Fruit fly (Drosophila melanogaster) whole organism, prepupa: ENCODE measurements around the gene Kebab.

Experiments used
- Ets21C ChIP-seq: fragments of 200-800 bp; sonication (Bioruptor generic); optimal IDR thresholded peaks from 3 replicates; lab custom pipeline; 2016; ENCODE audit warnings: missing biosample characterization, missing genetic modification characterization
- Lpt ChIP-seq: fragments of 200-800 bp; sonication (Bioruptor generic); optimal IDR thresholded peaks from 3 replicates; lab custom pipeline; 2016; ENCODE audit warnings: missing biosample characterization, missing genetic modification characterization
- Sox102F ChIP-seq: fragments of 200-800 bp; sonication (Bioruptor generic); optimal IDR thresholded peaks from 2 replicates; lab custom pipeline; 2016; ENCODE audit warnings: missing biosample characterization, mild to moderate bottlenecking, missing genetic modification characterization
- ss ChIP-seq, 2 experiments: fragments of 200-800 bp; sonication (Bioruptor generic); optimal IDR thresholded peaks; 2 replicates in 1 of 2; 3 replicates in 1 of 2; lab custom pipeline; 2017 to 2018; ENCODE audit warnings: mild to moderate bottlenecking in 2 of 2, missing biosample characterization in 2 of 2, missing genetic modification characterization in 2 of 2, moderate library complexity in 1 of 2
- svp ChIP-seq: fragments of 200-800 bp; sonication (Bioruptor generic); peaks from one replicate; lab custom pipeline; 2016; ENCODE audit warnings: missing biosample characterization, missing genetic modification characterization
- topi ChIP-seq: fragments of 200-800 bp; sonication (Bioruptor generic); optimal IDR thresholded peaks from 3 replicates; lab custom pipeline; 2016; ENCODE audit warnings: missing biosample characterization, missing genetic modification characterization

- TF ChIP-seq topi (GFP tag; lab: Kevin White, UChicago) (no peak), Lpt (GFP tag; lab: Kevin White, UChicago) (no peak), ss (GFP tag; optimal IDR thresholded peaks at IDR 0.05; lab: Kevin White, UChicago) (peak; percentile 54 to 65), svp (GFP tag; lab: Kevin White, UChicago) (peak; percentile 99), Ets21C (GFP tag; lab: Kevin White, UChicago) (no peak), Sox102F (GFP tag; lab: Kevin White, UChicago) (no peak)
Measured at dm6 chr2L:2037551-2038252, 7.6 kb upstream of the Kebab start.
